Worm (Caenorhabditis elegans) whole organism, L1 larva: ENCODE data around the gene F56D6.6.

Experiments used
- C04F5.9 ChIP-seq: sonication (generic microtip); optimal IDR thresholded peaks from 2 replicates; lab custom pipeline; 2016; ENCODE audit warnings: missing genetic modification characterization, missing compliant biosample characterization
- C16A3.4 ChIP-seq: fragments of 150-350 bp; optimal IDR thresholded peaks from 2 replicates; lab custom pipeline; 2014; ENCODE audit warnings: missing biosample characterization, missing genetic modification characterization
- F16B12.6 ChIP-seq: fragments of 150-350 bp; optimal IDR thresholded peaks from 2 replicates; lab custom pipeline; 2014; ENCODE audit warnings: missing biosample characterization, missing genetic modification characterization
- aha-1 ChIP-seq: fragments of 150-350 bp; optimal IDR thresholded peaks from 2 replicates; lab custom pipeline; 2014; ENCODE audit warnings: missing biosample characterization, missing genetic modification characterization
- alr-1 ChIP-seq: fragments of 200-800 bp; sonication (Bioruptor generic); optimal IDR thresholded peaks from 2 replicates; lab custom pipeline; 2018; ENCODE audit warnings: borderline replicate concordance, mild to moderate bottlenecking, missing genetic modification characterization, missing compliant biosample characterization
- aly-2 ChIP-seq: fragments of 150-350 bp; optimal IDR thresholded peaks from 2 replicates; lab custom pipeline; 2014; ENCODE audit warnings: missing biosample characterization, missing genetic modification characterization
- ceh-63 ChIP-seq: fragments of 200-800 bp; sonication (Bioruptor generic); optimal IDR thresholded peaks from 2 replicates; lab custom pipeline; 2018; ENCODE audit warnings: mild to moderate bottlenecking, missing genetic modification characterization, missing compliant biosample characterization
- ceh-8 ChIP-seq: fragments of 200-800 bp; sonication (Bioruptor generic); optimal IDR thresholded peaks from 2 replicates; lab custom pipeline; 2018; ENCODE audit warnings: mild to moderate bottlenecking, missing genetic modification characterization, moderate library complexity, missing compliant biosample characterization
- egl-13 ChIP-seq: sonication (generic microtip); optimal IDR thresholded peaks from 2 replicates; lab custom pipeline; 2016; ENCODE audit warnings: missing genotype, missing genetic modification reagents, missing genetic modification characterization, missing compliant biosample characterization
- egl-27 ChIP-seq, 2 experiments: fragments of 150-350 bp in 1 of 2; sonication (generic microtip); optimal IDR thresholded peaks; 3 replicates each; lab custom pipeline; 2017 to 2018; ENCODE audit warnings: missing biosample characterization in 2 of 2, missing genetic modification characterization in 2 of 2, missing genetic modification reagents in 2 of 2
- fkh-10 ChIP-seq: sonication (generic microtip); optimal IDR thresholded peaks from 2 replicates; lab custom pipeline; 2017; ENCODE audit warnings: missing biosample characterization, missing genetic modification reagents, missing genetic modification characterization
- fkh-8 ChIP-seq: sonication (generic microtip); optimal IDR thresholded peaks from 2 replicates; lab custom pipeline; 2016; ENCODE audit warnings: mild to moderate bottlenecking, missing genetic modification characterization, missing compliant biosample characterization
- hlh-4 ChIP-seq: sonication (generic microtip); optimal IDR thresholded peaks from 2 replicates; lab custom pipeline; 2016; ENCODE audit warnings: mild to moderate bottlenecking, missing genetic modification characterization, missing compliant biosample characterization
- lin-13 ChIP-seq: fragments of 150-350 bp; optimal IDR thresholded peaks from 2 replicates; lab custom pipeline; 2014; ENCODE audit warnings: missing biosample characterization, missing genetic modification reagents, missing genetic modification characterization
- lin-15B ChIP-seq: fragments of 150-350 bp; sonication (generic microtip); optimal IDR thresholded peaks from 3 replicates; lab custom pipeline; 2014; ENCODE audit warnings: missing biosample characterization, missing genetic modification characterization
- lin-35 ChIP-seq, 2 experiments: fragments of 150-350 bp; optimal IDR thresholded peaks; 2 replicates each; lab custom pipeline; 2014; ENCODE audit warnings: missing biosample characterization in 2 of 2, missing genetic modification characterization in 2 of 2, missing genetic modification reagents in 2 of 2
- lin-39 ChIP-seq: fragments of 150-350 bp; optimal IDR thresholded peaks from 2 replicates; lab custom pipeline; 2014; ENCODE audit warnings: missing biosample characterization, missing genetic modification reagents, missing genetic modification characterization
- lir-3 ChIP-seq: sonication (generic microtip); optimal IDR thresholded peaks from 2 replicates; lab custom pipeline; 2016; ENCODE audit warnings: mild to moderate bottlenecking, missing genetic modification characterization, moderate library complexity, missing compliant biosample characterization; ENCODE audit not compliant: poor library complexity
- lsy-2 ChIP-seq, 2 experiments: fragments of 150-350 bp; optimal IDR thresholded peaks; 2 replicates each; lab custom pipeline; 2014; ENCODE audit warnings: missing biosample characterization in 2 of 2, missing genetic modification characterization in 2 of 2
- mep-1 ChIP-seq: fragments of 150-350 bp; optimal IDR thresholded peaks from 2 replicates; lab custom pipeline; 2014; ENCODE audit warnings: missing biosample characterization, missing genetic modification characterization
- nhr-11 ChIP-seq: fragments of 150-350 bp; optimal IDR thresholded peaks from 2 replicates; lab custom pipeline; 2014; ENCODE audit warnings: missing biosample characterization, missing genetic modification characterization
- nhr-19 ChIP-seq: fragments of 200-800 bp; sonication (Bioruptor generic); conservative IDR thresholded peaks from 2 replicates; pipeline ENCODE4 v1.3.6; 2022; ENCODE audit warnings: missing genetic modification characterization, missing compliant biosample characterization
- nhr-237 ChIP-seq: fragments of 150-350 bp; optimal IDR thresholded peaks from 2 replicates; lab custom pipeline; 2014; ENCODE audit warnings: missing biosample characterization, missing genetic modification characterization
- nhr-85 ChIP-seq: sonication (generic microtip); peaks from one replicate; lab custom pipeline; 2016; ENCODE audit warnings: missing genetic modification characterization, inconsistent platforms, missing compliant biosample characterization
- pag-3 ChIP-seq: sonication (generic microtip); optimal IDR thresholded peaks from 2 replicates; lab custom pipeline; 2017; ENCODE audit warnings: missing genetic modification characterization, mild to moderate bottlenecking, missing compliant biosample characterization, antibody characterized with exemption, borderline replicate concordance; ENCODE audit not compliant: insufficient read depth
- pax-3 ChIP-seq: fragments of 200-800 bp; sonication (Bioruptor generic); optimal IDR thresholded peaks from 2 replicates; lab custom pipeline; 2018; ENCODE audit warnings: mild to moderate bottlenecking, missing genetic modification characterization, moderate library complexity, missing compliant biosample characterization
- rnt-1 ChIP-seq: sonication (generic microtip); optimal IDR thresholded peaks from 2 replicates; lab custom pipeline; 2016; ENCODE audit warnings: mild to moderate bottlenecking, missing genetic modification characterization, moderate library complexity, missing compliant biosample characterization
- snu-23 ChIP-seq: sonication (generic microtip); optimal IDR thresholded peaks from 2 replicates; lab custom pipeline; 2016; ENCODE audit warnings: missing genetic modification characterization, missing compliant biosample characterization
- sptf-1 ChIP-seq: fragments of 150-350 bp; optimal IDR thresholded peaks from 2 replicates; lab custom pipeline; 2014; ENCODE audit warnings: missing biosample characterization, missing genetic modification characterization
- tbx-2 ChIP-seq: sonication (generic microtip); optimal IDR thresholded peaks from 2 replicates; lab custom pipeline; 2016; ENCODE audit warnings: missing genetic modification characterization, missing compliant biosample characterization
- unc-30 ChIP-seq: sonication (generic microtip); optimal IDR thresholded peaks from 2 replicates; lab custom pipeline; 2017; ENCODE audit warnings: missing biosample characterization, missing genetic modification characterization
- unc-98 ChIP-seq: fragments of 200-800 bp; sonication (Bioruptor generic); IDR thresholded peaks from 2 replicates; pipeline ENCODE4 v1.3.6; 2022; ENCODE audit warnings: missing genetic modification characterization, missing compliant biosample characterization
- xbp-1 ChIP-seq: sonication (generic microtip); optimal IDR thresholded peaks from 2 replicates; lab custom pipeline; 2016; ENCODE audit warnings: missing genetic modification characterization, missing compliant biosample characterization
- zag-1 ChIP-seq: fragments of 150-350 bp; optimal IDR thresholded peaks from 2 replicates; lab custom pipeline; 2014; ENCODE audit warnings: missing biosample characterization, missing genetic modification characterization
- ztf-11 ChIP-seq, 2 experiments: sonication (generic microtip); optimal IDR thresholded peaks; 2 replicates each; lab custom pipeline; 2016 to 2017; ENCODE audit warnings: missing genetic modification characterization in 2 of 2, missing biosample characterization in 1 of 2, missing compliant biosample characterization in 1 of 2
- ztf-4 ChIP-seq: fragments of 150-350 bp; optimal IDR thresholded peaks from 2 replicates; lab custom pipeline; 2014; ENCODE audit warnings: missing biosample characterization, missing genetic modification characterization

The F56D6.6 gene

DNA sequence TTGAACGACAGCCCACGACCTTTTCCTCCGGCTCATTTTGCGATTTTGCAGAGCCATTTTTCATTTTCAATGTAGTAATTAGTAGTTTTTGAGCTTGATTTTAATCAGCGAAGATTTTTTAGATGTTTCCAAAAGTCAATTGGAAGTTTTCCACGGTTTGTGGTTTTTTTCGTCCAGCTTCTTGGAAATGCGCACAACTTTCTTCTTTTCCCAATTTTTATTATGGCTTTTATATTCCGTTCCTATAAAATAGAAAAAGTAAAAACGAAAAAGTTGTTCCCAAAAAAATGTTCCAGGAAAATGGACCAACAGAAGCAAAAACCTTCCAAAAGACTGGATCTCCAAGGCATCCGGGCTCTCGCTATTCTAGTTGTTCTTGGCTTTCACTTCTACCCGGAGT, 17.7 kb upstream of the F56D6.6 start, which contains the start of gene oac-22:
Gene oac-22, plus strand, starts transcription at position 301 of the 400 bp plus-strand sequence.
- TF ChIP-seq fkh-10 = no peak
- TF ChIP-seq C04F5.9 = no peak
- TF ChIP-seq alr-1 = no peak
- TF ChIP-seq ceh-8 (GFP tag; lab: Kevin White, UChicago) = no peak
- TF ChIP-seq mep-1 (tag; lab: Kevin White, UChicago) = no peak
- TF ChIP-seq ztf-11 (tag; optimal IDR thresholded peaks at IDR 0.05; lab: Kevin White, UChicago) = no peak
- no peak for TF ChIP-seq nhr-237 (tag; lab: Kevin White, UChicago)
- no peak for TF ChIP-seq pag-3 (tag; lab: Kevin White, UChicago)
- no peak for TF ChIP-seq lin-35 (GFP tag; optimal IDR thresholded peaks at IDR 0.05; lab: Kevin White, UChicago)
- TF ChIP-seq hlh-4 = no peak
- TF ChIP-seq egl-13 (tag; lab: Kevin White, UChicago) = no peak
- no peak for TF ChIP-seq zag-1 (tag; lab: Kevin White, UChicago)
- no peak for TF ChIP-seq lir-3 (tag; lab: Kevin White, UChicago)
- TF ChIP-seq fkh-8 (tag; lab: Kevin White, UChicago) = no peak
- no peak for TF ChIP-seq pax-3 (tag; lab: Kevin White, UChicago)
- no peak for TF ChIP-seq aha-1 (tag; lab: Kevin White, UChicago)
- no peak for TF ChIP-seq ceh-63 (GFP tag; lab: Kevin White, UChicago)
- TF ChIP-seq unc-98 (GFP tag; lab: Robert Waterston, UW) = no peak

DNA sequence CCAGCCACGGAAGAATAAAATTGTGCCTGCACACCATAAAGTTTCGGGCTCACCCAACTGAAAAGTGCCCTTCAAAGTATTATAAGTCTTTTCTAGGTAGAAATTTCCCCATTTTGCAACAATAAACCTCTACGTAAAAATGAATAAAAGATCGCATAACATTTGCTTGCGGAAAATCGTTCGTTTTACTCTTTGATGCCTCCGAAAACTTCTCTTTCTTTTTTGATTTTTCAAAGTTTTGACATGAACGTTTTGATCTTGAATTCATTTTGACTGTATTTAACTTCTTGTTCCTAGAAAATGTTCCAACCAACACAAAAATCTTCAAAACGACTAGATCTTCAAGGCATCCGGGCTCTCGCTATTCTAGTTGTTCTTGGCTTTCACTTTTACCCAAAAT, 14.1 kb upstream of the F56D6.6 start, which contains the start of gene oac-21:
Gene oac-21, plus strand, starts transcription at position 301 of the 400 bp plus-strand sequence.
- TF ChIP-seq xbp-1 (tag; lab: Kevin White, UChicago) (no peak), C16A3.4 (tag; lab: Kevin White, UChicago) (no peak), aly-2 (tag; lab: Kevin White, UChicago) (no peak), lsy-2 (tag; optimal IDR thresholded peaks at IDR 0.05; lab: Kevin White, UChicago) (no peak), snu-23 (GFP tag; lab: Kevin White, UChicago) (no peak), unc-30 (no peak), mep-1 (tag; lab: Kevin White, UChicago) (no peak), lir-3 (tag; lab: Kevin White, UChicago) (no peak), lin-13 (GFP tag; lab: Kevin White, UChicago) (no peak), aha-1 (tag; lab: Kevin White, UChicago) (no peak), rnt-1 (tag; lab: Kevin White, UChicago) (no peak), ztf-11 (tag; optimal IDR thresholded peaks at IDR 0.05; lab: Kevin White, UChicago) (no peak), unc-98 (GFP tag; lab: Robert Waterston, UW) (no peak), tbx-2 (tag; lab: Kevin White, UChicago) (no peak), F16B12.6 (tag; lab: Kevin White, UChicago) (no peak), egl-27 (tag; optimal IDR thresholded peaks at IDR 0.05; lab: Kevin White, UChicago) (no peak), nhr-85 (tag; lab: Kevin White, UChicago) (no peak)

DNA sequence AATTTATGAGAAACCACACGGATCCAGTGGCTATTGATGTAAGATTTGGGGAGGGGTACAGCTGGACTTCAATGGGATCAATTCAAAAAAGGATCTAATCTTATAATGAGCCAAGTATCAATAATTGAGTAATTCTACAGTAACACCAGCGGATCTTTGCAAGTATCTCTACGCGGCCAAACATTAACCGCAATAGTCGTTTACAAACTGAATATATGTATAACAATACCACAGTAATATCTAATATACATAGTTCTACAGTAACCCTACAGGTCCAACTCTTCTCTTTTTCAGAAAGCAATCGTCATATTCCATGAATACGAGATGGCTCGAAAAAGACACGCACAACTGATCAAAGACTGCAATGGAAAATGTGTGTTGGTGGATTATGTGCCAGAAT, 11.0 kb upstream of the F56D6.6 start, which contains the start of gene F56D6.9:
Gene F56D6.9, plus strand, starts transcription at position 301 of the 400 bp plus-strand sequence.
- no peak for TF ChIP-seq hlh-4
- no peak for TF ChIP-seq lin-13 (GFP tag; lab: Kevin White, UChicago)
- no peak for TF ChIP-seq nhr-85 (tag; lab: Kevin White, UChicago)
- no peak for TF ChIP-seq lin-15B (tag; lab: Kevin White, UChicago)
- no peak for TF ChIP-seq tbx-2 (tag; lab: Kevin White, UChicago)
- TF ChIP-seq nhr-11 (tag; lab: Kevin White, UChicago) = no peak
- TF ChIP-seq lin-39 (tag; lab: Kevin White, UChicago) = no peak
- no peak for TF ChIP-seq nhr-19 (GFP tag; lab: Robert Waterston, UW)
- no peak for TF ChIP-seq ztf-4
- no peak for TF ChIP-seq lsy-2 (tag; optimal IDR thresholded peaks at IDR 0.05; lab: Kevin White, UChicago)
- no peak for TF ChIP-seq sptf-1 (tag; lab: Kevin White, UChicago)
